Worm (Caenorhabditis elegans): ENCODE measurements around the gene Y17D7B.4.
"Not testable (repeated sequence)": the region's sequence is repeated elsewhere in the genome, so short reads cannot be mapped to it uniquely, and the experiment has no call there.

DNA sequence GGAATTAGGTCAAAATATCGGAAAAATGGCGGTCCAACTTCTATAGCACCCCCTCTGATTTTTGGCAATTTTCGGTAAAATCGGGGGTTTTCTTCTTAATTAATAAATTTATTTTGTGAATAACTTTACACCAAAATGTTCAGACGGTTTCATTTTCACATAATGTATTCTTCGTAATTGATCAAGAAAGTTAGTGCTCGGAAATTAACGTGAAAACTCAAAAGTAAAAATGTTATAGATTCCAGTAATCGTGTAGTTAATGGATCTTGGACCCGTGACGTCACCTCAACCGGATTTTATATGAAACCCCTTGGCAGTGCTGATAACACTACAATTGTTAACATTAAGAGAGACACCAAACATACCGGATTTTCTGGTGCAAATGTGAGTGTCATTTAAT, 14.4 kb downstream of the Y17D7B.4 start, which contains the start of gene F11D11.22:
- TF ChIP-seq nhr-11, nhr-237 (tag; optimal IDR thresholded peaks at IDR 0.05): not testable (repeated sequence)

Data from whole organism, L4 larva.